Worm (Caenorhabditis elegans): Measurements from ENCODE around the gene fip-4.

Gene fip-4

DNA sequence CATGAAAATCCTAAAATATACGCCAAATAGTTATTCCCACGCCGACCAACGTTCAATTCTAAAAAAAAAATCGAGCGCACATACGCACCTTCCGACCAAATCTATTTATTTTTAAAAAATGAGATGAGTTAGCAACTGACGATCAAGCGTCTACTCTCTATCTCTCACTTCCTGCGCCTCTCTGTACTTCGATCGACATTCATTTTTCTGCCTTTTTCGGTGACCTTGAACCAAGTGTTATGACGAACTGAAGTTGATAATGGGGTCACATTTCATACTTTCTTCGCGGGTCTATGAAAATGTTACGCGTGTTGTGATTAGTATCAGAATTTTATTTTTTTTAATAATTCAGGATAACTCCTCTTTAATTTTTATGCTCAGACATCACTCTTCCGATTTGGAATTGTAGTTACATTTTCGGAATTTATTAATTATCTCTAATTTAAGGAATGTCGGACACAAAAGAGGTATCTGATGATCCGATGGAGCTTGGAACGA, 3.7 kb downstream of the fip-4 start, which contains the start of gene smk-1:
TSS of gene smk-1 (plus strand) at position 448 of the 498 bp plus-strand sequence.
- TF ChIP-seq nhr-23 (tag; optimal IDR thresholded peaks at IDR 0.05) = peak; percentile 67
- no peak for TF ChIP-seq elt-2 (tag; optimal IDR thresholded peaks at IDR 0.05)
- peak; percentile 89 for TF ChIP-seq nhr-25 (tag; optimal IDR thresholded peaks at IDR 0.05)
- no peak for TF ChIP-seq fkh-2 (tag; optimal IDR thresholded peaks at IDR 0.05)
- TF ChIP-seq ceh-82 (tag; optimal IDR thresholded peaks at IDR 0.05) = no peak

DNA sequence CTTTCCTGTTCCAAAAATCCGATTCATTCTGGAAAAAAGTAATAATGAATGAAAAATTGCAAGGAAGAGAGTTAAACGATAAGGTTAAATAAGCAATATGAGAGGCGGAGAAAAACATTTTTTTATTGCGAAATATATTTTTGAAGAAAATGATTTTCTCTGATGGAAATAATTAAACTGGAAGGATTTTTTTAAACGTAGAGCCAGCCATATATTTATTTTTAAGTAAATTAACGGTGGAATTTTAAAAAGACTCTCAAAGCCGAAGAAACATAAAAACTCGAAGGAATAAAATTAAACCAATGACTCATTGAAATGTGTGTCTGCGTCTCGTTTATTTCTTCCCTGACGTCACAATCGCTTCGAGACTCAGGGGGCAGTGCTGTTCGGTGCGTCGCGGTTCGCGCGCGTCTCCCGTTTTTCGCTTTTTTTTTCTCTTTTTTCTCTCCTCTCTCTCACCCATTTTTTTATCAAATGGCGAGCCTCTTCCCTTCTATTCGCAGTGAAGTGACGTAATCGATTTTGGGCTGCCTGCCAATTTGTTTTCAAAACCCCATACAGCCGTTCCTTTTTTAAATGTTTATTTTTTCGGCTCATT, 4.9 kb downstream of the fip-4 start, which contains the start of gene vps-60:
TSS of gene vps-60 (minus strand) at position 30 of the 598 bp plus-strand sequence.
- TF ChIP-seq egl-27 (tag; optimal IDR thresholded peaks at IDR 0.05) (peak; percentile 89), nhr-23 (tag; optimal IDR thresholded peaks at IDR 0.05) (peak; percentile 97), nhr-67 (tag; optimal IDR thresholded peaks at IDR 0.05) (no peak), snpc-4 (tag; optimal IDR thresholded peaks at IDR 0.05) (peak; percentile 81), pqm-1 (tag; optimal IDR thresholded peaks at IDR 0.05) (peak; percentile 94), lsy-12 (tag; optimal IDR thresholded peaks at IDR 0.05) (peak; percentile 59), fkh-10 (GFP tag; optimal IDR thresholded peaks at IDR 0.05) (peak; percentile 84), nhr-11 (tag; optimal IDR thresholded peaks at IDR 0.05) (peak; percentile 72), fos-1 (tag; optimal IDR thresholded peaks at IDR 0.05) (peak; percentile 94), lin-15B (tag; optimal IDR thresholded peaks at IDR 0.05) (peak; percentile 94), egl-5 (tag; optimal IDR thresholded peaks at IDR 0.05) (peak; percentile 89), ceh-16 (tag; optimal IDR thresholded peaks at IDR 0.05) (no peak), nfya-1 (tag; optimal IDR thresholded peaks at IDR 0.05; ENCODE audit: insufficient read depth) (peak; percentile 95), lin-39 (tag; optimal IDR thresholded peaks at IDR 0.05) (peak; percentile 93), hmg-11 (tag; optimal IDR thresholded peaks at IDR 0.05) (peak; percentile 93), unc-62 (GFP tag; optimal IDR thresholded peaks at IDR 0.05) (peak; percentile 11), R02D3.7 (tag; optimal IDR thresholded peaks at IDR 0.05) (peak; percentile 59), skn-1 (tag; optimal IDR thresholded peaks at IDR 0.05) (peak; percentile 57), jun-1 (tag; optimal IDR thresholded peaks at IDR 0.05) (peak; percentile 95), nhr-25 (tag; optimal IDR thresholded peaks at IDR 0.05) (peak; percentile 93), elt-2 (tag; optimal IDR thresholded peaks at IDR 0.05) (peak; percentile 88), tbx-2 (tag; optimal IDR thresholded peaks at IDR 0.05) (peak; percentile 61), ztf-11 (tag; optimal IDR thresholded peaks at IDR 0.05) (no peak), ceh-28 (tag; optimal IDR thresholded peaks at IDR 0.05) (peak; percentile 87), ceh-82 (tag; optimal IDR thresholded peaks at IDR 0.05) (no peak), pha-4 (tag; optimal IDR thresholded peaks at IDR 0.05) (peak; percentile 98), nhr-43 (tag; optimal IDR thresholded peaks at IDR 0.05; ENCODE audit: poor library complexity, severe bottlenecking) (peak; percentile 72), ztf-4 (tag; optimal IDR thresholded peaks at IDR 0.05) (no peak), elt-3 (tag; optimal IDR thresholded peaks at IDR 0.05) (peak in 1 of 3 experiments; percentile 80), mdl-1 (tag; optimal IDR thresholded peaks at IDR 0.05) (peak; percentile 38), zag-1 (tag; optimal IDR thresholded peaks at IDR 0.05) (no peak), sea-2 (GFP tag; optimal IDR thresholded peaks at IDR 0.05) (no peak), elt-1 (tag; optimal IDR thresholded peaks at IDR 0.05) (peak; percentile 43), fkh-2 (tag; optimal IDR thresholded peaks at IDR 0.05) (no peak), nhr-77 (tag; optimal IDR thresholded peaks at IDR 0.05) (peak; percentile 25), ama-1 (optimal IDR thresholded peaks at IDR 0.05) (peak; percentile 86)

DNA sequence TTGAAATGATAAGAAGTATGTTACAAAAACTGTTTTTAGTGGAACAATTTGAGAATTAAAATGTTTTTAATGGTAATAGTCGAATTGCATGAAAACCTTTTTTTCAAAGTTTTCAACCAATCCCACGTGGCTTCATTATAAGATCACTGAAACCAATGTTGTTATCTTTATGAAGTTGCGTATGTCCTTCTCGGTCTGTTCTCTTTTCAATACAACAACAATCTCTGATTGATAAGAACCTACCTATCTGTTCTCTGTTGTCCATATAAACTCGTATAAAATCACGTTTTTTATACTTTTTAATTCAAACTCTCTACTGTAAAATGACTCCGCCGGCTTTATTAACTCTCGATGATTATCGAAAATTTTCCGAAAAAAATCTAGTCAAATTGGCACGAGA, 7.8 kb downstream of the fip-4 start, which contains the start of gene F41E6.5:
TSS of gene F41E6.5 (plus strand) at position 209 of the 400 bp plus-strand sequence.
- no peak for TF ChIP-seq nhr-77 (tag; optimal IDR thresholded peaks at IDR 0.05)
- no peak for TF ChIP-seq ceh-16 (tag; optimal IDR thresholded peaks at IDR 0.05)
- TF ChIP-seq pha-4 (tag; optimal IDR thresholded peaks at IDR 0.05) = peak; percentile 53
- TF ChIP-seq fkh-2 (tag; optimal IDR thresholded peaks at IDR 0.05) = no peak
- peak; percentile 4 for TF ChIP-seq jun-1 (tag; optimal IDR thresholded peaks at IDR 0.05)
- no peak for TF ChIP-seq fos-1 (tag; optimal IDR thresholded peaks at IDR 0.05)
- TF ChIP-seq nfya-1 (tag; optimal IDR thresholded peaks at IDR 0.05; ENCODE audit: insufficient read depth) = no peak
- no peak for TF ChIP-seq ceh-82 (tag; optimal IDR thresholded peaks at IDR 0.05)
- no peak for TF ChIP-seq ztf-4 (tag; optimal IDR thresholded peaks at IDR 0.05)
- no peak for TF ChIP-seq egl-5 (tag; optimal IDR thresholded peaks at IDR 0.05)
- peak; percentile 82 for TF ChIP-seq pqm-1 (tag; optimal IDR thresholded peaks at IDR 0.05)
- no peak for TF ChIP-seq nhr-28 (tag; optimal IDR thresholded peaks at IDR 0.05)
- no peak for TF ChIP-seq daf-12 (tag; optimal IDR thresholded peaks at IDR 0.05)
- TF ChIP-seq elt-2 (tag; optimal IDR thresholded peaks at IDR 0.05) = peak; percentile 77
- TF ChIP-seq nhr-11 (tag; optimal IDR thresholded peaks at IDR 0.05) = no peak

Data from whole organism, L3 larva.